Worm (Caenorhabditis elegans): ENCODE results near the gene C17G1.14.

DNA sequence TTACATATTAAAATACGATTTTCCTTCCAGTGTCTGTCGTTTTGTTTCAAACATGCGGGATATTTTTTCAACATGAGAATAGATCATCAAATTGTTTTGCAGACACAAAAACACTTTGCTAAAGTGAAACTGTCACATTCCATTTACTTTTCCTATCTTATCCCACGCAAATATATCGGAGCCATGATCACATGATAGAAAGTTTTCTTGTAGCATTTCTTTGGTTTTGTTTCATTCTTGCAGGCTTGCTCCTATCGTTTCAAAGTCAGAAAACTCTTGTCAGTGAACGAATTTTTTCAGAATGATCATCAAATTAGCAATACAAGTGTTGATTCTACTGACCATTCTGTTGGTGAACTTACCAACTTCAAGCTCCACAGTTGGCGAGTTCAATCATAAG, 17.4 kb upstream of the C17G1.14 start, which contains the start of gene C17G1.2:
- no peak for TF ChIP-seq sea-1 (GFP tag; conservative IDR thresholded peaks at IDR 0.05)
- no peak for TF ChIP-seq ceh-36 (tag; optimal IDR thresholded peaks at IDR 0.05)
- no peak for TF ChIP-seq scrt-1 (GFP tag; IDR thresholded peaks at IDR 0.05)
- no peak for TF ChIP-seq ceh-13 (GFP tag; optimal IDR thresholded peaks at IDR 0.05)
- TF ChIP-seq aly-1 (tag; optimal IDR thresholded peaks at IDR 0.05) = no peak
- no peak for TF ChIP-seq flt-1 (GFP tag; IDR thresholded peaks at IDR 0.05)
- no peak for TF ChIP-seq ama-1 (optimal IDR thresholded peaks at IDR 0.05)
- TF ChIP-seq hmbx-1 (tag; optimal IDR thresholded peaks at IDR 0.05) = no peak
- TF ChIP-seq hnd-1 (tag; optimal IDR thresholded peaks at IDR 0.05) = no peak
- no peak for TF ChIP-seq hmg-4 (GFP tag; optimal IDR thresholded peaks at IDR 0.05)

Measured in whole organism, early embryonic.